Worm (Caenorhabditis elegans) whole organism, mixed stage, embryonic: Measurements from ENCODE around the gene K08B5.2.

Experiments
- bed-3 ChIP-seq: fragments of 200-800 bp; sonication (Bioruptor generic); optimal IDR thresholded peaks from 3 replicates; lab custom pipeline; 2018; ENCODE audit warnings: mild to moderate bottlenecking, missing genetic modification characterization, moderate library complexity, missing compliant biosample characterization
- lin-13 ChIP-seq: fragments of 150-350 bp; optimal IDR thresholded peaks from 2 replicates; lab custom pipeline; 2014; ENCODE audit warnings: missing biosample characterization, missing genetic modification characterization
- lsy-2 ChIP-seq: fragments of 150-350 bp; optimal IDR thresholded peaks from 2 replicates; lab custom pipeline; 2014; ENCODE audit warnings: missing biosample characterization, missing genetic modification characterization
- nhr-28 ChIP-seq: fragments of 150-350 bp; optimal IDR thresholded peaks from 2 replicates; lab custom pipeline; 2014; ENCODE audit warnings: missing biosample characterization, missing genetic modification characterization
- pha-4 ChIP-seq: fragments of 150-350 bp; optimal IDR thresholded peaks from 2 replicates; lab custom pipeline; 2018; ENCODE audit warnings: missing biosample characterization, missing genetic modification reagents, missing genetic modification characterization
- snpc-4 ChIP-seq: fragments of 150-350 bp; optimal IDR thresholded peaks from 2 replicates; lab custom pipeline; 2014; ENCODE audit warnings: missing biosample characterization, missing genetic modification characterization
- unc-39 ChIP-seq: fragments of 150-350 bp; optimal IDR thresholded peaks from 2 replicates; lab custom pipeline; 2014; ENCODE audit warnings: missing biosample characterization, missing genetic modification characterization
- unc-62 ChIP-seq: fragments of 150-350 bp; optimal IDR thresholded peaks from 2 replicates; lab custom pipeline; 2014; ENCODE audit warnings: missing biosample characterization, missing genetic modification reagents, missing genetic modification characterization

DNA sequence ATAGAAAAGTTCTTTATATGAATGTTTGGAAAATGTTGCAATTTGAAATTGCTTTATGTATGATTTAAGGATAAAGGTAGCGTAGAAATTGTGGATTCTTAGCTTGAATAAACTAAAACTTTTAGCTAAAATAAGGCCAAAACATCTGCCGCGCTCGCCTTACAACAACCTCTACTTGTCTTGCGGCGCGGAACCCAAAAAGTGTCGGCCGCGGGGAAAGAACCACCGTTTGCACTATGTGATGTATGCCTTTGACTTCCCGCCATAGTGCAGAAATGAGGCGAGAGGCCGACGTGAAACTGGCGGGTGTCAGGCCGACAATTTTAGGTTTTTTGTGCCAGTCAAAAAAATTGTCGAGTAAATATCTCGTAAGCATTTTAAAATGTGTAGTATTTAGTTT, 18.2 kb upstream of the K08B5.2 start:
- no peak for TF ChIP-seq snpc-4 (tag; lab: Kevin White, UChicago)
- TF ChIP-seq unc-39 (tag; lab: Kevin White, UChicago) = no peak
- TF ChIP-seq lin-13 (tag; lab: Kevin White, UChicago) = no peak
- TF ChIP-seq pha-4 (tag; lab: Kevin White, UChicago) = no peak
- no peak for TF ChIP-seq bed-3 (GFP tag; lab: Kevin White, UChicago)
- TF ChIP-seq nhr-28 = no peak
- TF ChIP-seq lsy-2 = no peak
- TF ChIP-seq unc-62 = no peak
